Worm (Caenorhabditis elegans) whole organism, L4 larva: ENCODE measurements around the gene spp-16.

Experiments used
- F26F4.8 ChIP-seq: fragments of 200-800 bp; sonication (Bioruptor generic); conservative IDR thresholded peaks from 2 replicates; pipeline ENCODE4 v1.3.6; 2022; ENCODE audit warnings: missing genetic modification characterization, missing compliant biosample characterization
- F44E2.7 ChIP-seq: fragments of 200-800 bp; sonication (Bioruptor generic); IDR thresholded peaks from 2 replicates; pipeline ENCODE4 v2.1.2; 2022; ENCODE audit warnings: missing genetic modification characterization, missing compliant biosample characterization
- Y105C5A.15 ChIP-seq: fragments of 200-800 bp; sonication (Bioruptor generic); IDR thresholded peaks from 2 replicates; pipeline ENCODE4 v1.3.6; 2022; ENCODE audit warnings: missing genetic modification characterization, missing compliant biosample characterization
- Y48G9A.11 ChIP-seq: fragments of 200-800 bp; sonication (Bioruptor generic); IDR thresholded peaks from 2 replicates; pipeline ENCODE4 v1.3.6; 2022; ENCODE audit warnings: missing genetic modification reagents, missing genetic modification characterization, missing compliant biosample characterization
- Y5F2A.4 ChIP-seq: fragments of 200-800 bp; sonication (Bioruptor generic); optimal IDR thresholded peaks from 2 replicates; lab custom pipeline; 2018; ENCODE audit warnings: mild to moderate bottlenecking, missing genetic modification characterization, missing compliant biosample characterization
- Y75B8A.6 ChIP-seq: fragments of 200-800 bp; sonication (Bioruptor generic); IDR thresholded peaks from 2 replicates; pipeline ENCODE4 v1.3.6; 2022; ENCODE audit warnings: missing genetic modification reagents, missing genetic modification characterization, missing compliant biosample characterization
- ZK337.2 ChIP-seq: fragments of 200-800 bp; sonication (Bioruptor generic); IDR thresholded peaks from 2 replicates; pipeline ENCODE4 v1.3.6; 2022; ENCODE audit warnings: missing genetic modification reagents, missing genetic modification characterization, missing compliant biosample characterization
- aly-2 ChIP-seq: sonication (generic microtip); optimal IDR thresholded peaks from 2 replicates; lab custom pipeline; 2018; ENCODE audit warnings: missing biosample characterization, missing genetic modification characterization
- ama-1 ChIP-seq: fragments of 150-350 bp; optimal IDR thresholded peaks from 2 replicates; lab custom pipeline; 2014; ENCODE audit warnings: inconsistent platforms, mixed read lengths
- attf-4 ChIP-seq: sonication (generic microtip); optimal IDR thresholded peaks from 3 replicates; lab custom pipeline; 2017; ENCODE audit warnings: missing biosample characterization, missing genetic modification characterization
- ceh-28 ChIP-seq: fragments of 150-350 bp; optimal IDR thresholded peaks from 2 replicates; lab custom pipeline; 2014; ENCODE audit warnings: missing biosample characterization, missing genetic modification reagents, missing genetic modification characterization
- ceh-32 ChIP-seq: sonication (generic microtip); optimal IDR thresholded peaks from 2 replicates; lab custom pipeline; 2016; ENCODE audit warnings: mild to moderate bottlenecking, missing genetic modification characterization, missing compliant biosample characterization; ENCODE audit not compliant: poor library complexity
- ceh-82 ChIP-seq: sonication (generic microtip); optimal IDR thresholded peaks from 2 replicates; lab custom pipeline; 2017; ENCODE audit warnings: missing biosample characterization, missing genetic modification characterization
- ces-1 ChIP-seq: fragments of 150-350 bp; sonication (generic microtip); optimal IDR thresholded peaks from 4 replicates; lab custom pipeline; 2014; ENCODE audit warnings: missing biosample characterization, missing genetic modification reagents, missing genetic modification characterization
- daf-16 ChIP-seq, 3 experiments: sonication (generic microtip); optimal IDR thresholded peaks; 2 replicates each; lab custom pipeline; 2016 to 2017; ENCODE audit warnings: missing genetic modification characterization in 3 of 3, missing genetic modification reagents in 3 of 3, mild to moderate bottlenecking in 2 of 3, missing compliant biosample characterization in 2 of 3, missing biosample characterization in 1 of 3, moderate library complexity in 1 of 3
- dmd-6 ChIP-seq: fragments of 200-800 bp; sonication (Bioruptor generic); IDR thresholded peaks from 2 replicates; pipeline ENCODE4 v1.3.6; 2022; ENCODE audit warnings: missing genetic modification reagents, missing genetic modification characterization, missing compliant biosample characterization
- dmd-8 ChIP-seq: fragments of 200-800 bp; sonication (Bioruptor generic); IDR thresholded peaks from 2 replicates; pipeline ENCODE4 v1.3.6; 2022; ENCODE audit warnings: missing genetic modification characterization, missing compliant biosample characterization
- dmd-9 ChIP-seq: fragments of 200-800 bp; sonication (Bioruptor generic); IDR thresholded peaks from 2 replicates; pipeline ENCODE4 v1.3.6; 2022; ENCODE audit warnings: missing genetic modification reagents, missing genetic modification characterization, missing compliant biosample characterization
- dpl-1 ChIP-seq: fragments of 150-350 bp; optimal IDR thresholded peaks from 2 replicates; lab custom pipeline; 2014; ENCODE audit warnings: missing biosample characterization, missing genetic modification reagents, missing genetic modification characterization
- duxl-1 ChIP-seq: sonication (generic microtip); optimal IDR thresholded peaks from 2 replicates; lab custom pipeline; 2016; ENCODE audit warnings: mild to moderate bottlenecking, missing genetic modification characterization, moderate library complexity, missing compliant biosample characterization; ENCODE audit not compliant: poor library complexity
- dve-1 ChIP-seq: sonication (generic microtip); optimal IDR thresholded peaks from 2 replicates; lab custom pipeline; 2017; ENCODE audit warnings: antibody characterized with exemption, mild to moderate bottlenecking, missing genetic modification characterization, missing compliant biosample characterization; ENCODE audit not compliant: insufficient read depth
- egl-43 ChIP-seq: fragments of 200-800 bp; sonication (Bioruptor generic); IDR thresholded peaks from 2 replicates; pipeline ENCODE4 v1.3.6; 2022; ENCODE audit warnings: missing genetic modification reagents, missing genetic modification characterization, missing compliant biosample characterization
- fkh-10 ChIP-seq: fragments of 150-350 bp; optimal IDR thresholded peaks from 2 replicates; lab custom pipeline; 2014; ENCODE audit warnings: missing biosample characterization, missing genetic modification reagents, missing genetic modification characterization
- fos-1 ChIP-seq: fragments of 150-350 bp; optimal IDR thresholded peaks from 2 replicates; lab custom pipeline; 2014; ENCODE audit warnings: missing biosample characterization, missing genetic modification characterization
- hif-1 ChIP-seq, 2 experiments: sonication (generic microtip); optimal IDR thresholded peaks; 2 replicates each; lab custom pipeline; 2016 to 2017; ENCODE audit warnings: missing compliant biosample characterization in 2 of 2, missing genetic modification characterization in 2 of 2, missing genetic modification reagents in 2 of 2, missing genotype in 2 of 2, mild to moderate bottlenecking in 1 of 2
- hlh-30 ChIP-seq: sonication (generic microtip); optimal IDR thresholded peaks from 2 replicates; lab custom pipeline; 2017; ENCODE audit warnings: antibody characterized with exemption, mild to moderate bottlenecking, missing genetic modification characterization, missing compliant biosample characterization; ENCODE audit not compliant: insufficient read depth
- jun-1 ChIP-seq: fragments of 150-350 bp; optimal IDR thresholded peaks from 2 replicates; lab custom pipeline; 2014; ENCODE audit warnings: missing biosample characterization, missing genetic modification reagents, missing genetic modification characterization
- lin-13 ChIP-seq: fragments of 150-350 bp; optimal IDR thresholded peaks from 2 replicates; lab custom pipeline; 2014; ENCODE audit warnings: missing biosample characterization, missing genetic modification reagents, missing genetic modification characterization
- lin-15B ChIP-seq: fragments of 150-350 bp; sonication (generic microtip); optimal IDR thresholded peaks from 3 replicates; lab custom pipeline; 2014; ENCODE audit warnings: missing biosample characterization, missing genetic modification characterization
- lin-39 ChIP-seq: fragments of 150-350 bp; optimal IDR thresholded peaks from 2 replicates; lab custom pipeline; 2014; ENCODE audit warnings: missing biosample characterization, missing genetic modification reagents, missing genetic modification characterization
- lir-3 ChIP-seq: sonication (generic microtip); optimal IDR thresholded peaks from 2 replicates; lab custom pipeline; 2016; ENCODE audit warnings: mild to moderate bottlenecking, missing genetic modification characterization, missing compliant biosample characterization
- madf-9 ChIP-seq: fragments of 200-800 bp; sonication (Bioruptor generic); conservative IDR thresholded peaks from 2 replicates; pipeline ENCODE4 v1.3.6; 2022; ENCODE audit warnings: missing genetic modification reagents, missing genetic modification characterization, missing compliant biosample characterization
- mdl-1 ChIP-seq, 2 experiments: fragments of 150-350 bp in 1 of 2; sonication (generic microtip) in 1 of 2; optimal IDR thresholded peaks; 2 replicates each; lab custom pipeline; 2014 to 2017; ENCODE audit warnings: missing biosample characterization in 2 of 2, missing genetic modification characterization in 2 of 2
- mdt-29 ChIP-seq: fragments of 200-800 bp; sonication (Bioruptor generic); IDR thresholded peaks from 2 replicates; pipeline ENCODE4 v1.3.6; 2022; ENCODE audit warnings: missing genetic modification reagents, missing genetic modification characterization, missing compliant biosample characterization
- mep-1 ChIP-seq: fragments of 150-350 bp; sonication (generic microtip); optimal IDR thresholded peaks from 3 replicates; lab custom pipeline; 2014; ENCODE audit warnings: missing biosample characterization, missing genetic modification characterization
- nhr-102 ChIP-seq: sonication (generic microtip); optimal IDR thresholded peaks from 2 replicates; lab custom pipeline; 2016; ENCODE audit warnings: mild to moderate bottlenecking, missing genetic modification characterization, moderate library complexity, missing compliant biosample characterization
- nhr-237 ChIP-seq: sonication (generic microtip); optimal IDR thresholded peaks from 2 replicates; lab custom pipeline; 2017; ENCODE audit warnings: missing biosample characterization, missing genetic modification characterization
- nhr-41 ChIP-seq: fragments of 200-800 bp; sonication (Bioruptor generic); IDR thresholded peaks from 2 replicates; pipeline ENCODE4 v1.3.6; 2022; ENCODE audit warnings: missing genetic modification reagents, missing genetic modification characterization, missing compliant biosample characterization
- nhr-42 ChIP-seq: fragments of 200-800 bp; sonication (Bioruptor generic); IDR thresholded peaks from 2 replicates; pipeline ENCODE4 v1.3.6; 2022; ENCODE audit warnings: missing genetic modification characterization, missing compliant biosample characterization
- nhr-48 ChIP-seq: sonication (generic microtip); optimal IDR thresholded peaks from 2 replicates; lab custom pipeline; 2016; ENCODE audit warnings: mild to moderate bottlenecking, missing genetic modification characterization, missing compliant biosample characterization
- nhr-6 ChIP-seq: fragments of 150-350 bp; optimal IDR thresholded peaks from 2 replicates; lab custom pipeline; 2014; ENCODE audit warnings: missing biosample characterization, missing genetic modification characterization
- pqm-1 ChIP-seq: sonication (generic microtip); optimal IDR thresholded peaks from 2 replicates; lab custom pipeline; 2017; ENCODE audit warnings: missing biosample characterization, missing genetic modification characterization
- rbr-2 ChIP-seq: sonication (generic microtip); optimal IDR thresholded peaks from 2 replicates; lab custom pipeline; 2016; ENCODE audit warnings: missing genotype, missing genetic modification characterization, missing compliant biosample characterization
- skn-1 ChIP-seq: fragments of 150-350 bp; optimal IDR thresholded peaks from 2 replicates; lab custom pipeline; 2014; ENCODE audit warnings: missing biosample characterization, missing genetic modification characterization
- snpc-1.2 ChIP-seq: fragments of 200-800 bp; sonication (Bioruptor generic); IDR thresholded peaks from 2 replicates; pipeline ENCODE4 v1.3.6; 2022; ENCODE audit warnings: missing genetic modification reagents, missing genetic modification characterization, missing compliant biosample characterization
- spr-3 ChIP-seq: fragments of 200-800 bp; sonication (Bioruptor generic); optimal IDR thresholded peaks from 2 replicates; lab custom pipeline; 2018; ENCODE audit warnings: mild to moderate bottlenecking, missing genetic modification characterization, missing compliant biosample characterization
- tra-1 ChIP-seq: fragments of 200-800 bp; sonication (Bioruptor generic); IDR thresholded peaks from 2 replicates; pipeline ENCODE4 v1.3.6; 2022; ENCODE audit warnings: missing genetic modification reagents, missing genetic modification characterization, missing compliant biosample characterization
- vab-7 ChIP-seq: fragments of 200-800 bp; sonication (Bioruptor generic); IDR thresholded peaks from 2 replicates; pipeline ENCODE4 v1.3.6; 2022; ENCODE audit warnings: missing genetic modification reagents, missing genetic modification characterization, missing compliant biosample characterization
- zag-1 ChIP-seq: fragments of 150-350 bp; optimal IDR thresholded peaks from 2 replicates; lab custom pipeline; 2014; ENCODE audit warnings: missing biosample characterization, missing genetic modification characterization
- zip-11 ChIP-seq: fragments of 200-800 bp; sonication (Bioruptor generic); IDR thresholded peaks from 2 replicates; pipeline ENCODE4 v1.3.6; 2022; ENCODE audit warnings: missing genetic modification characterization, missing compliant biosample characterization
- zip-2 ChIP-seq: fragments of 150-350 bp; optimal IDR thresholded peaks from 2 replicates; lab custom pipeline; 2014; ENCODE audit warnings: missing biosample characterization, missing genetic modification characterization
- ztf-7 ChIP-seq: fragments of 150-350 bp; optimal IDR thresholded peaks from 2 replicates; lab custom pipeline; 2014; ENCODE audit warnings: missing biosample characterization, missing genetic modification characterization

Gene spp-16

DNA sequence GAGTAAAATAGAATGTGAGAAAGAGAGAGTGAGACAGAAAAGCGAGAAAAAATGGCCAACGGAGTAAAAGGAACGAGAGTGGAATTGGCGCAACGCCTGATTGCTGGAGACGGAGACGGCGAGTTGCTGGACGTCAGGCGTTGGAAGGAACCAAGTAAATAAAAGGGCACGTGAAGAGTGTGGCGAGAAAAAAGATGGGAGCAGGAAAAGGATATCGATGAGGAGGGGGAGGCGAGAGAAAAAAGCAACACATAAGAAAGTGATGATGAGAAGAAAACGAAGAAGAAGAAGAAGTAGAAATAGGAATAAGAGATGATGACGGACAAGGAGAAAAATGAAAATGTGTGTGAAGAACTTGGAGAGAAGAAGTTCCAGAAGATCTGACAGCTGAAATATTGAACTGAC lies 29.6 kb downstream of the spp-16 start (continued):
- TF ChIP-seq lir-3 (tag; lab: Kevin White, UChicago) (no peak), zip-2 (tag; lab: Kevin White, UChicago) (no peak), fos-1 (tag; lab: Kevin White, UChicago) (no peak), nhr-6 (peak; percentile 78), Y48G9A.11 (GFP tag; lab: Robert Waterston, UW) (no peak), hlh-30 (peak; percentile 99), aly-2 (tag; lab: Kevin White, UChicago) (no peak), F44E2.7 (no peak), F26F4.8 (GFP tag; lab: Robert Waterston, UW) (no peak), lin-13 (peak; percentile 46), ceh-82 (tag; lab: Kevin White, UChicago) (no peak), ztf-7 (tag; lab: Kevin White, UChicago) (no peak), pqm-1 (tag; lab: Kevin White, UChicago) (no peak), zag-1 (tag; lab: Kevin White, UChicago) (no peak), zip-11 (no peak), lin-39 (tag; lab: Kevin White, UChicago) (no peak), jun-1 (tag; lab: Kevin White, UChicago) (no peak), ZK337.2 (GFP tag; lab: Robert Waterston, UW) (peak; percentile 43; the same call in 1 of the 2 replicates), nhr-237 (no peak), vab-7 (peak; percentile 42; the same call in 1 of the 2 replicates), nhr-48 (tag; lab: Kevin White, UChicago) (peak; percentile 28), ces-1 (GFP tag; lab: Kevin White, UChicago) (peak; percentile 25), snpc-1.2 (GFP tag; lab: Robert Waterston, UW) (no peak), nhr-102 (tag; lab: Kevin White, UChicago) (peak; percentile 17), Y105C5A.15 (GFP tag; lab: Robert Waterston, UW) (no peak), lin-15B (tag; lab: Kevin White, UChicago) (no peak), dve-1 (tag; lab: Kevin White, UChicago) (peak; percentile 77), spr-3 (no peak), rbr-2 (peak; percentile 75), attf-4 (tag; lab: Kevin White, UChicago) (no peak), daf-16 (GFP tag; optimal IDR thresholded peaks at IDR 0.05; lab: Kevin White, UChicago) (no peak), daf-16 (tag; optimal IDR thresholded peaks at IDR 0.05; lab: Kevin White, UChicago) (peak; percentile 45), ceh-32 (tag; lab: Kevin White, UChicago) (peak; percentile 12), dmd-9 (GFP tag; lab: Robert Waterston, UW) (no peak), Y5F2A.4 (GFP tag; lab: Kevin White, UChicago) (no peak), skn-1 (tag; lab: Kevin White, UChicago) (no peak), dpl-1 (GFP tag; lab: Kevin White, UChicago) (peak; percentile 41), mep-1 (tag; lab: Kevin White, UChicago) (peak; percentile 89), hif-1 (tag; optimal IDR thresholded peaks at IDR 0.05; lab: Kevin White, UChicago) (peak in 1 of 2 experiments; percentile 67), dmd-8 (GFP tag; lab: Robert Waterston, UW) (no peak), nhr-41 (GFP tag; lab: Robert Waterston, UW) (no peak), duxl-1 (no peak), ama-1 (lab: Kevin White, UChicago) (no peak), madf-9 (no peak), ceh-28 (tag; lab: Kevin White, UChicago) (peak; percentile 20), mdt-29 (GFP tag; lab: Robert Waterston, UW) (no peak), Y75B8A.6 (no peak), tra-1 (GFP tag; lab: Robert Waterston, UW) (peak; percentile 73), mdl-1 (tag; optimal IDR thresholded peaks at IDR 0.05; lab: Kevin White, UChicago) (peak; percentile 81 to 98), dmd-6 (GFP tag; lab: Robert Waterston, UW) (peak; percentile 79), nhr-42 (GFP tag; lab: Robert Waterston, UW) (no peak), egl-43 (no peak), fkh-10 (peak; percentile 92)
